Worm (Caenorhabditis elegans) whole organism, L4/young adult: Measurements from ENCODE around the gene hlh-11.

Source experiments
- W03F9.2 ChIP-seq: fragments of 150-350 bp; optimal IDR thresholded peaks from 2 replicates; lab custom pipeline; 2014; ENCODE audit warnings: missing biosample characterization, missing genetic modification characterization
- dao-5 ChIP-seq: sonication (generic microtip); optimal IDR thresholded peaks from 2 replicates; lab custom pipeline; 2016; ENCODE audit warnings: missing genotype, missing genetic modification characterization, moderate library complexity, missing compliant biosample characterization
- him-1 ChIP-seq: sonication (generic microtip); optimal IDR thresholded peaks from 2 replicates; lab custom pipeline; 2016; ENCODE audit warnings: missing genotype, missing genetic modification reagents, missing genetic modification characterization, missing compliant biosample characterization

DNA sequence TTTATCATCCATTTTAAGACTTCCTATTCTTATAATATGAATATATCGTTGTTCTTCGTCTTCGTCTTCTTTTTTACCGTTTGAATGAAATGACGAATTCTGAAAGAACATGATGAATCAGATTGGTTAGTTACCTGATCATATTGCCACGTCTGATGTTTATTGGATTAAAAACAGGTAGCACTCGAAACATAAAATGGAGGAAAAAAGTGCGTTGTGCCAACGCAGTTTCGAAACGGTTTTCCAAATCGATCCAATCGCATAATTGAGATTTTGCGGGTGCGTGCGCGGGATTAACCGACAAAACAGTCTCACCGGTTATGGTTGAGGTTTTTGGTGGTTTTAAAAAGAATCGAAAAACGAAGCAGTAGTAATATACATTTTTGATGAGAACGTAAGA is 23.9 kb upstream of the hlh-11 start, which contains the start of gene rom-2:
- TF ChIP-seq W03F9.2 (tag; lab: Kevin White, UChicago): no peak
- TF ChIP-seq him-1 (tag; lab: Kevin White, UChicago): no peak
- TF ChIP-seq dao-5 (tag; lab: Kevin White, UChicago): no peak
